Worm (Caenorhabditis elegans): ENCODE results near the gene F13A2.10.
A peak's percentile ranks its signal among the peaks of the same experiment; 100 is the strongest.

F13A2.10 gene

DNA sequence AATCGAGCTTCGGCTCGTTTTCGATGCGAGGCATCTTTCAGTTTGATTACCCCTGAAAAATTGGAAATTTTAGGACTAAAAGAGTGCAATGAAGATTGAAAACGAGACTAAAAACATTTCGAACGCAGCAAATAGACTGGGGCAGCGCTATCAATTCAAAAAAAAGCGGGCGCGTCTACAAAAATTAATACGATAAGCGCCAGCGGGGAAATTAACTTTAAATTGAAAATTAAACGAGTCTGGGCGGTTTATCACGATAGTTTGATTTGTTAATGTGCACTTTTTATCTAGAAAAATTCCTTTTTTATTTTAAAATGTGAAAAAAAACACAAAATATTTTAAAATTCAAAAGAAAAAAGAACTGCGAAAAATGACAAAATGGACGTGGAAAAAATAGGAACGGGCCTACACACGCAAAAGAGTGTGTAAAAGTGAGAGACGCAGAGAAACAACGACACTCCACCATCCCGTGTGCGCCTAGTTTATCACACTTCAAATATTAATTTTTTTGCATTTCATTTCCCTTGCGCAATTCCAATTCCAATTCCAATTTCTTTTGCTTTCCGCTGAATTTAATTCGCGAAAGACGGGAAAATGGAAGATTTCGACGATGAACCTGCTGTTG is 14.7 kb downstream of the F13A2.10 start, which contains the start of the genes gmpr-1 and fipp-1 (continued):
- peak; percentile 82 for TF ChIP-seq nhr-85 (tag)
- TF ChIP-seq lin-15B (tag; optimal IDR thresholded peaks at IDR 0.05), result peak; percentile 57
- TF ChIP-seq aha-1 (tag; optimal IDR thresholded peaks at IDR 0.05), result no peak
- peak; percentile 67 to 82 for TF ChIP-seq lin-35 (GFP tag; optimal IDR thresholded peaks at IDR 0.05)
- peak; percentile 22 for TF ChIP-seq elt-2 (tag; optimal IDR thresholded peaks at IDR 0.05)
- peak; percentile 71 for TF ChIP-seq tbx-2 (tag; optimal IDR thresholded peaks at IDR 0.05)
- TF ChIP-seq mdl-1 (tag; optimal IDR thresholded peaks at IDR 0.05), result peak in 1 of 2 experiments; percentile 30
- peak; percentile 33 for TF ChIP-seq jun-1 (tag; optimal IDR thresholded peaks at IDR 0.05)
- TF ChIP-seq snu-23 (GFP tag; optimal IDR thresholded peaks at IDR 0.05), result peak; percentile 86
- TF ChIP-seq sptf-1 (tag; optimal IDR thresholded peaks at IDR 0.05), result no peak

DNA sequence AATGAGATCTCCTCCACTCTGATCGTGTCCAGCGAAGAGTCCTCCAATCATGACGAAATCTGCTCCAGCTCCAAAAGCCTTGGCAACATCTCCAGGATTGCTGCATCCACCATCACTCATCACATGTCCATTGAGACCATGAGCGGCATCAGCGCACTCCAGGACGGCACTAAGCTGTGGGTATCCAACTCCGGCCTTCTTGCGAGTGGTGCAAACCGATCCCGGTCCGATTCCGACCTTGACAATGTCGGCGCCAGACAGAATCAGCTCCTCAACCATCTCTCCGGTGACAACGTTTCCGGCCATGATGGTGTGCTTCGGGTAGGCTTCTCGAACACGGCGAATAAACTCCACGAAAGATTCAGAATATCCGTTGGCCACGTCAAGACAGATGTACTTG is 15.6 kb downstream of the F13A2.10 start:
- TF ChIP-seq nhr-84 (tag; optimal IDR thresholded peaks at IDR 0.05), result no peak
- TF ChIP-seq ceh-63 (GFP tag; optimal IDR thresholded peaks at IDR 0.05), result no peak
- peak; percentile 81 for TF ChIP-seq alr-1 (tag; optimal IDR thresholded peaks at IDR 0.05; ENCODE audit: borderline replicate concordance)
- no peak for TF ChIP-seq nhr-76 (tag; optimal IDR thresholded peaks at IDR 0.05)
- TF ChIP-seq ets-5 (GFP tag; IDR thresholded peaks at IDR 0.05), result no peak
- no peak for TF ChIP-seq lin-15B (tag; optimal IDR thresholded peaks at IDR 0.05)
- no peak for TF ChIP-seq ama-1 (optimal IDR thresholded peaks at IDR 0.05)

DNA sequence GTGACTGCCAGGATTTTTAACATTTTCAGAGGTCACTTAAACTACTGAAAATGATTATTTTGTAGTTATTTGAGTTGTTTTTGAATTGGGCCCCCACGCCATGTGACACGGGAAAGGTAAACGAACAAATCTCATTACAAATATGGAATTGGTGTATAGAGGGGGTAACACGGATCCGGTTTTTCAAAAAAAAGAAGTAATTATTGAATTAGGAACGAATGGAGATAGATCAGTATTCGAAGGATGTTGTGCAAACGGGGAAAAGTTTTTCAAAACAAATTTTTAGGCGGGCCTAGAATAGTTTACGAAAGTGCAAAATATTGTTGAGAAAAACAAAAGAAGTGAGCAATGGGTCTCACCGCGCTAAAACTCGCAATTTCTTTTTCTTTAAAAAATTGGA is 19.6 kb downstream of the F13A2.10 start, which contains the start of gene F32D1.11:
Gene F32D1.11 (minus strand): TSS at position 101 of the 400 bp plus-strand sequence.
- TF ChIP-seq ceh-8 (GFP tag; optimal IDR thresholded peaks at IDR 0.05) (no peak), C34B4.2 (tag; optimal IDR thresholded peaks at IDR 0.05) (no peak), efl-1 (optimal IDR thresholded peaks at IDR 0.05) (no peak), efl-1 (GFP tag; optimal IDR thresholded peaks at IDR 0.05 in 1 of 2) (peak in 1 of 2 experiments; percentile 26), hpl-2 (GFP tag; optimal IDR thresholded peaks at IDR 0.05) (no peak)

DNA sequence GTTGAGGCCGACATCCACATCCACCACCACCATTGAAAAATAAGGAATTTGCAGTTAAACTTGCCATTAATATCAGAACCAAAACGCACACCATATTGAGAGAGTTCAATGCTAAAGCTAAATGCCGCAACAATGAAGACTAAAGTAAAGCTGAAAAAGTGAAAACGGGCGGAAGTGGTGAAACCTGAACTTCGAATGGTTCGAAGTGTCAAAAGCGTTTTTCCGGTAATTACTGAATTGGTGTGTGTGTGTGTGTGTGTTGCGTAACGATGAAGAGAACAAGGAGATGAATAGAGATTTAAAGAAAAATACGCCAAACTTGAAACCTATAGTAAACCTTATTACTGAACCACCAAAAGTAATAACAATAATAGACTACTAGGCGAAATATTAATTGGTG is 21.6 kb downstream of the F13A2.10 start, which contains the start of gene grl-13:
Gene grl-13 (minus strand): TSS at position 101 of the 400 bp plus-strand sequence.
- TF ChIP-seq nhr-28 (tag; optimal IDR thresholded peaks at IDR 0.05), result no peak
- TF ChIP-seq lir-3 (tag; optimal IDR thresholded peaks at IDR 0.05; ENCODE audit: poor library complexity), result no peak
- no peak for TF ChIP-seq sptf-1 (tag; optimal IDR thresholded peaks at IDR 0.05)
- no peak for TF ChIP-seq nhr-76 (tag; optimal IDR thresholded peaks at IDR 0.05)
- no peak for TF ChIP-seq lin-15B (tag; optimal IDR thresholded peaks at IDR 0.05)
- TF ChIP-seq aly-2 (tag; optimal IDR thresholded peaks at IDR 0.05), result no peak
- TF ChIP-seq nhr-237 (tag; optimal IDR thresholded peaks at IDR 0.05), result no peak
- no peak for TF ChIP-seq snpc-4 (tag; optimal IDR thresholded peaks at IDR 0.05)
- no peak for TF ChIP-seq nhr-12 (tag; optimal IDR thresholded peaks at IDR 0.05)
- no peak for TF ChIP-seq dpl-1 (GFP tag; optimal IDR thresholded peaks at IDR 0.05)

DNA sequence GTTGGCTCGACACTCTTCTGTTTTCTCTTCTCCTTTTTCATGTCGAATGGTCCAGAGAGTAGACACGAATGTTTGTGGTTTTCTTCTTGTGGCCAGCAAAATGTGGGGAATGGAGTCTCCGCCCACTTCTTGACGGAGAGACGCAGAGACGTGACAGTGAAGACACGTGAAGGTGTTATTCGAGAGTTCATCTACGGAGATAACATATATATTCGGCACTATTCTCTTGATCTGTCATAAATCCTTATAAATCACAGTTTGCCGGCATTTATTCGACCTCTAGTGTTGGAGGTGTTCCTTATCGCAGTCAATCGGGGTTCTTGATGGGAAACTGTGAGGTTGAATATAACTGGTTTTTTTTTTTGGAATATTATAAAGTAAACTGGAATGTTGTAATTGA is 24.6 kb downstream of the F13A2.10 start, which contains the start of gene F32D1.3:
Gene F32D1.3 (minus strand): TSS at position 65 of the 400 bp plus-strand sequence.
- TF ChIP-seq blmp-1 (tag; optimal IDR thresholded peaks at IDR 0.05) (peak; percentile 12), nhr-76 (tag; optimal IDR thresholded peaks at IDR 0.05) (no peak)

DNA sequence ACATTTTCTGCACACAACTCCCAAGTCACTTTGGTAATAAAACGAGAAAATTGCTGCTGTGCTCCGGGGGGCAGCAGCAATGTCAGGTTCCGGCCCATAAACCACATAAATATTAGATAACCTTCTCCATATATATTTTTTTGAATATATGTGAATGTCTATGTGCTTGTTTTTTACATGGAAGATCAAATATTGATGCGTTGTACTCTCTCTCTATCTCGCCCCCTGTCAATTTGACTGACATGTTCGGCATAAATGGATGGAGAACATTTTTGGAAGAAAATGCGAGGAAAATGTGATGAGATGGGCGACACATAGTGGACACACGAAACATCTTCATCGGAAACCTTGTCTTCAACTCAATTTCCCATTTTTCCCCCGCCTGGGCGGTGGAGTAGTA is 26.1 kb downstream of the F13A2.10 start:
- TF ChIP-seq lin-14 (GFP tag; optimal IDR thresholded peaks at IDR 0.05) (peak; percentile 46), pag-3 (tag; optimal IDR thresholded peaks at IDR 0.05; ENCODE audit: borderline replicate concordance, insufficient read depth) (no peak)
